Fruit fly (Drosophila melanogaster): Measurements from ENCODE around the gene Ibf1.

Gene Ibf1

dm6 chr3R:9260421-9260973 lies 1.7 kb downstream of the Ibf1 start, which contains the start of gene ATP6AP2 (continued):
- TF ChIP-seq Fer1 (GFP tag; optimal IDR thresholded peaks at IDR 0.05) (peak; percentile 18), YL-1 (GFP tag; optimal IDR thresholded peaks at IDR 0.05) (peak; percentile 96), E2f1 (GFP tag; IDR thresholded peaks at IDR 0.05) (no peak; the same call in 1 of the 2 replicates), Blimp-1 (GFP tag; optimal IDR thresholded peaks at IDR 0.05) (no peak), CG14710 (tag; optimal IDR thresholded peaks at IDR 0.05) (peak; percentile 82), ssp (GFP tag; IDR thresholded peaks at IDR 0.05) (no peak), CG3407 (GFP tag; optimal IDR thresholded peaks at IDR 0.05) (peak; percentile 22), wdn (GFP tag; IDR thresholded peaks at IDR 0.05) (no peak), CG3281 (GFP tag; optimal IDR thresholded peaks at IDR 0.05) (peak; percentile 60), CG13775 (GFP tag; optimal IDR thresholded peaks at IDR 0.05) (peak; percentile 29), caup (GFP tag; optimal IDR thresholded peaks at IDR 0.05; ENCODE audit: severe bottlenecking) (peak; percentile 56), dm (GFP tag; optimal IDR thresholded peaks at IDR 0.05) (peak; percentile 32), ham (GFP tag; IDR thresholded peaks at IDR 0.05) (no peak), Sry-β (GFP tag; optimal IDR thresholded peaks at IDR 0.05) (peak; percentile 8), CG12155 (GFP tag; optimal IDR thresholded peaks at IDR 0.05) (peak; percentile 52), tin (GFP tag; optimal IDR thresholded peaks at IDR 0.05) (peak; percentile 58), Dip3 (GFP tag; optimal IDR thresholded peaks at IDR 0.05) (no peak), crp (GFP tag; optimal IDR thresholded peaks at IDR 0.05) (peak in 1 of 2 experiments; percentile 79), tna (GFP tag; IDR thresholded peaks at IDR 0.05; ENCODE audit: partially characterized antibody) (peak; percentile 51; the same call in 1 of the 2 replicates), salm (tag; optimal IDR thresholded peaks at IDR 0.05) (peak; percentile 50), CG4328 (GFP tag; optimal IDR thresholded peaks at IDR 0.05) (peak; percentile 47), CkIIα-i1 (GFP tag; IDR thresholded peaks at IDR 0.05) (no peak), CG18599 (GFP tag; optimal IDR thresholded peaks at IDR 0.05) (no peak), E2f2 (GFP tag; IDR thresholded peaks at IDR 0.05) (peak; percentile 39; the same call in 1 of the 2 replicates), CG5245 (GFP tag; optimal IDR thresholded peaks at IDR 0.05) (peak; percentile 6), CG11085 (GFP tag; IDR thresholded peaks at IDR 0.05) (no peak), CG14860 (GFP tag; IDR thresholded peaks at IDR 0.05; ENCODE audit: partially characterized antibody) (peak; percentile 76; the same call in 2 of the 3 replicates), zen (tag; optimal IDR thresholded peaks at IDR 0.05) (peak; percentile 40), cas (GFP tag; IDR thresholded peaks at IDR 0.05) (peak; percentile 43; the same call in 1 of the 2 replicates), gsb (GFP tag; IDR thresholded peaks at IDR 0.05) (no peak), cato (GFP tag; optimal IDR thresholded peaks at IDR 0.05; ENCODE audit: borderline replicate concordance) (no peak), CG42726 (GFP tag; IDR thresholded peaks at IDR 0.05; ENCODE audit: partially characterized antibody) (peak; percentile 39; the same call in 1 of the 2 replicates), h (optimal IDR thresholded peaks at IDR 0.05) (no peak), CG17829 (tag; optimal IDR thresholded peaks at IDR 0.05) (peak; percentile 76), CG34422 (GFP tag; IDR thresholded peaks at IDR 0.05) (peak; percentile 41; the same call in 1 of the 3 replicates), CG32772 (GFP tag; IDR thresholded peaks at IDR 0.05) (0 out of 2 replicates have a peak, but pooled peaks have one; percentile 20), Med (GFP tag) (peak; percentile 89), CG15011 (GFP tag; optimal IDR thresholded peaks at IDR 0.05) (no peak), CG10565 (GFP tag; optimal IDR thresholded peaks at IDR 0.05) (no peak), her (GFP tag; optimal IDR thresholded peaks at IDR 0.05) (peak; percentile 25), mirr (GFP tag; optimal IDR thresholded peaks at IDR 0.05) (peak; percentile 25), ato (GFP tag; IDR thresholded peaks at IDR 0.05; ENCODE audit: partially characterized antibody) (peak; percentile 39; the same call in 1 of the 2 replicates), stwl (tag; optimal IDR thresholded peaks at IDR 0.05) (peak; percentile 95), CG17186 (GFP tag; optimal IDR thresholded peaks at IDR 0.05) (no peak), Sry-δ (GFP tag; optimal IDR thresholded peaks at IDR 0.05) (peak; percentile 63), Bgb (GFP tag; IDR thresholded peaks at IDR 0.05; ENCODE audit: partially characterized antibody) (peak; percentile 86), CG17912 (GFP tag; optimal IDR thresholded peaks at IDR 0.05) (peak; percentile 74), CG12942 (GFP tag; optimal IDR thresholded peaks at IDR 0.05) (peak; percentile 30), ase (GFP tag; IDR thresholded peaks at IDR 0.05) (no peak; the same call in 2 of the 3 replicates)
